Fruit fly (Drosophila melanogaster) whole organism, prepupa: ENCODE data around the gene CG7857.

Experiments used
- Blimp-1 ChIP-seq: fragments of 200-800 bp; sonication (Bioruptor generic); optimal IDR thresholded peaks from 3 replicates; lab custom pipeline; 2017; ENCODE audit warnings: missing biosample characterization, missing genetic modification characterization, mild to moderate bottlenecking, moderate library complexity, missing genetic modification reagents
- CG15336 ChIP-seq: fragments of 200-800 bp; sonication (Bioruptor generic); IDR thresholded peaks from 2 replicates; pipeline ENCODE4 v1.3.6; 2022; ENCODE audit warnings: missing biosample characterization, missing genetic modification characterization
- CG1621 ChIP-seq: fragments of 200-800 bp; sonication (Bioruptor generic); optimal IDR thresholded peaks from 3 replicates; lab custom pipeline; 2018; ENCODE audit warnings: missing biosample characterization, mild to moderate bottlenecking, missing genetic modification characterization
- CG16779 ChIP-seq: fragments of 200-800 bp; sonication (Bioruptor generic); optimal IDR thresholded peaks from 3 replicates; lab custom pipeline; 2017; ENCODE audit warnings: missing biosample characterization, mild to moderate bottlenecking, missing genetic modification characterization
- CG31627 ChIP-seq: fragments of 200-800 bp; sonication (Bioruptor generic); optimal IDR thresholded peaks from 3 replicates; lab custom pipeline; 2016; ENCODE audit warnings: missing biosample characterization, missing genetic modification characterization
- CG32006 ChIP-seq: fragments of 200-800 bp; sonication (Bioruptor generic); optimal IDR thresholded peaks from 3 replicates; lab custom pipeline; 2017; ENCODE audit warnings: missing biosample characterization, mild to moderate bottlenecking, missing genetic modification characterization
- CG34406 ChIP-seq: fragments of 200-800 bp; sonication (Bioruptor generic); optimal IDR thresholded peaks from 3 replicates; lab custom pipeline; 2016; ENCODE audit warnings: missing biosample characterization, missing genetic modification characterization
- CG3919 ChIP-seq: fragments of 200-800 bp; sonication (Bioruptor generic); optimal IDR thresholded peaks from 3 replicates; lab custom pipeline; 2016; ENCODE audit warnings: missing biosample characterization, missing genetic modification characterization
- CG6276 ChIP-seq: fragments of 200-800 bp; sonication (Bioruptor generic); optimal IDR thresholded peaks from 2 replicates; lab custom pipeline; 2017; ENCODE audit warnings: missing biosample characterization, mild to moderate bottlenecking, missing genetic modification characterization
- CG6792 ChIP-seq: fragments of 200-800 bp; sonication (Bioruptor generic); optimal IDR thresholded peaks from 3 replicates; lab custom pipeline; 2016; ENCODE audit warnings: missing biosample characterization, missing genetic modification characterization
- CG6808 ChIP-seq: fragments of 200-800 bp; sonication (Bioruptor generic); optimal IDR thresholded peaks from 3 replicates; lab custom pipeline; 2017; ENCODE audit warnings: missing biosample characterization, missing genetic modification characterization, mild to moderate bottlenecking, moderate library complexity, missing genetic modification reagents
- CG6854 ChIP-seq: fragments of 200-800 bp; sonication (Bioruptor generic); optimal IDR thresholded peaks from 2 replicates; lab custom pipeline; 2017; ENCODE audit warnings: missing biosample characterization, mild to moderate bottlenecking, missing genetic modification characterization
- CG8119 ChIP-seq: fragments of 200-800 bp; sonication (Bioruptor generic); IDR thresholded peaks from 3 replicates; pipeline ENCODE4 v1.3.6; 2022; ENCODE audit warnings: missing biosample characterization, missing genetic modification characterization
- CG9139 ChIP-seq: fragments of 200-800 bp; sonication (Bioruptor generic); optimal IDR thresholded peaks from 3 replicates; lab custom pipeline; 2017; ENCODE audit warnings: missing biosample characterization, mild to moderate bottlenecking, missing genetic modification characterization
- Eip78C ChIP-seq: fragments of 200-800 bp; sonication (Bioruptor generic); peaks from one replicate; lab custom pipeline; 2016; ENCODE audit warnings: missing biosample characterization, missing genetic modification characterization
- Hr38 ChIP-seq: sonication (Bioruptor generic); optimal IDR thresholded peaks from 2 replicates; lab custom pipeline; 2016; ENCODE audit warnings: missing biosample characterization, missing genetic modification characterization
- Lpt ChIP-seq: fragments of 200-800 bp; sonication (Bioruptor generic); optimal IDR thresholded peaks from 3 replicates; lab custom pipeline; 2016; ENCODE audit warnings: missing biosample characterization, missing genetic modification characterization
- Smox ChIP-seq: fragments of 200-800 bp; sonication (Bioruptor generic); optimal IDR thresholded peaks from 3 replicates; lab custom pipeline; 2016; ENCODE audit warnings: missing biosample characterization, missing genetic modification characterization
- Sox102F ChIP-seq: fragments of 200-800 bp; sonication (Bioruptor generic); optimal IDR thresholded peaks from 2 replicates; lab custom pipeline; 2016; ENCODE audit warnings: missing biosample characterization, mild to moderate bottlenecking, missing genetic modification characterization
- achi ChIP-seq: fragments of 200-800 bp; sonication (Bioruptor generic); optimal IDR thresholded peaks from 3 replicates; lab custom pipeline; 2016; ENCODE audit warnings: missing biosample characterization, missing genetic modification characterization
- dac ChIP-seq: fragments of 200-800 bp; sonication (Bioruptor generic); optimal IDR thresholded peaks from 2 replicates; lab custom pipeline; 2017; ENCODE audit warnings: missing biosample characterization, mild to moderate bottlenecking, missing genetic modification characterization
- eg ChIP-seq: fragments of 200-800 bp; sonication (Bioruptor generic); IDR thresholded peaks from 3 replicates; pipeline ENCODE4 v1.3.6; 2022; ENCODE audit warnings: missing biosample characterization, missing genetic modification characterization
- esn ChIP-seq: fragments of 200-800 bp; sonication (Bioruptor generic); optimal IDR thresholded peaks from 2 replicates; lab custom pipeline; 2016; ENCODE audit warnings: missing biosample characterization, mild to moderate bottlenecking, missing genetic modification characterization, moderate library complexity
- lz ChIP-seq: fragments of 200-800 bp; sonication (Bioruptor generic); optimal IDR thresholded peaks from 3 replicates; lab custom pipeline; 2016; ENCODE audit warnings: missing biosample characterization, missing genetic modification characterization
- net ChIP-seq: fragments of 200-800 bp; sonication (Bioruptor generic); optimal IDR thresholded peaks from 3 replicates; lab custom pipeline; 2016; ENCODE audit warnings: missing biosample characterization, missing genetic modification characterization
- salr ChIP-seq, 2 experiments: fragments of 200-800 bp; sonication (Bioruptor generic); optimal IDR thresholded peaks; 3 replicates each; lab custom pipeline; 2016 to 2018; ENCODE audit warnings: missing biosample characterization in 2 of 2, missing genetic modification characterization in 2 of 2, mild to moderate bottlenecking in 1 of 2
- spab ChIP-seq: fragments of 200-800 bp; sonication (Bioruptor generic); optimal IDR thresholded peaks from 2 replicates; lab custom pipeline; 2017; ENCODE audit warnings: missing biosample characterization, mild to moderate bottlenecking, missing genetic modification characterization, missing genetic modification reagents
- topi ChIP-seq: fragments of 200-800 bp; sonication (Bioruptor generic); optimal IDR thresholded peaks from 3 replicates; lab custom pipeline; 2016; ENCODE audit warnings: missing biosample characterization, missing genetic modification characterization
- vri ChIP-seq: fragments of 200-800 bp; sonication (Bioruptor generic); optimal IDR thresholded peaks from 3 replicates; lab custom pipeline; 2016; ENCODE audit warnings: missing biosample characterization, mild to moderate bottlenecking, missing genetic modification characterization

CG7857 gene

DNA sequence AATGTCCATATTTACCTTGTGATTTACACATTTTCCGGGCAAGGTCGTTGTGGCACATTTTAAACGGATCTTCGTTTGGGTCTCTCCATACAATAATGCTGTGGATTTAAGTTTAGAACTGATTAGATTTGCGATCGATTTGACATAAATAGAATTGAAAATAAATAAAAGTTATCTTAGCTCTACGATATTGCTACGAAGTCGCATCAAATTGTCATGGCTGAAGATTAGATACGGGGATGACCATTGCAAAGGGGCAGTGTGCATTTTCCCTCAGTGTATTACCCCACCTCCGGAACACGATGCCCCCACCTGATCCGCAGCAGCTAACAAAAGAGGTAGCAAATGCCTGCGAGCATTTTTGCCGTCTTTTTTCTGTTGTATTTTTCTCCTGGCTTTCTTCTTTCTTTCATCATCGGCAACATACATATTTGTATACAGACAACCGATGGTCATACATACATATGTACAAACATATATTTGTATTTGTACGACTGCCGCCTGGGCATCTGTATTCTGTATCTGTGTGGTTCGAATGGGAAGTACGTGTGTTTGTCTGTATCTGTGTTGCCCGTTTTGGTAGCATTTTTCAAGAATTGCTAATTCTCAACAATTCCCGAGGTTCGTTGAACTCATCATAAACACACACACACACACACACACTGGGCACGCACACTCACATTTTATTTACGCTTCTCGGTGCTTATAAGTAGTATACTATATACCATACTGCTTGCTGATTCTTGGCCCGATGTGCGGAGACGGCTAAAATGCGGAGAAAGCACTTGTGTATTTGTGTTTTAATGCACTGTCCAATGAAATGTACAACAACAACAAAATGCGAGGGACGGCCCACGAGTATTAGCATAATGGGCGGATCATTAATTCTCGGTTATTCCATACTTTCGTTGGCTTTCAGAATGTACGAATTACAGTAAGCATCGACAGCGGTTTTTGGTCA is 40.0 kb upstream of the CG7857 start (continued):
- TF ChIP-seq CG3919 = peak; percentile 6
- peak; percentile 74 for TF ChIP-seq CG32006
- peak; percentile 36 for TF ChIP-seq Blimp-1 (GFP tag; lab: Kevin White, UChicago)
- peak; percentile 57 for TF ChIP-seq topi (GFP tag; lab: Kevin White, UChicago)
- TF ChIP-seq CG8119 (GFP tag; lab: Robert Waterston, UW) = no peak
- TF ChIP-seq CG9139 (GFP tag; lab: Kevin White, UChicago) = no peak
- no peak for TF ChIP-seq CG1621
- peak; percentile 47 for TF ChIP-seq CG31627 (GFP tag; lab: Kevin White, UChicago)
- TF ChIP-seq CG16779 (tag; lab: Kevin White, UChicago) = no peak
- TF ChIP-seq Smox (GFP tag; lab: Kevin White, UChicago) = peak; percentile 46
- no peak for TF ChIP-seq CG6276
- TF ChIP-seq salr (GFP tag; optimal IDR thresholded peaks at IDR 0.05; lab: Kevin White, UChicago) = peak in 1 of 2 experiments; percentile 43
- peak; percentile 19 for TF ChIP-seq CG34406
- TF ChIP-seq Lpt (GFP tag; lab: Kevin White, UChicago) = no peak
- TF ChIP-seq esn (GFP tag; lab: Kevin White, UChicago) = peak; percentile 59
- no peak for TF ChIP-seq dac
- TF ChIP-seq net (GFP tag; lab: Kevin White, UChicago) = no peak
- TF ChIP-seq CG6792 (GFP tag; lab: Kevin White, UChicago) = peak; percentile 22

DNA sequence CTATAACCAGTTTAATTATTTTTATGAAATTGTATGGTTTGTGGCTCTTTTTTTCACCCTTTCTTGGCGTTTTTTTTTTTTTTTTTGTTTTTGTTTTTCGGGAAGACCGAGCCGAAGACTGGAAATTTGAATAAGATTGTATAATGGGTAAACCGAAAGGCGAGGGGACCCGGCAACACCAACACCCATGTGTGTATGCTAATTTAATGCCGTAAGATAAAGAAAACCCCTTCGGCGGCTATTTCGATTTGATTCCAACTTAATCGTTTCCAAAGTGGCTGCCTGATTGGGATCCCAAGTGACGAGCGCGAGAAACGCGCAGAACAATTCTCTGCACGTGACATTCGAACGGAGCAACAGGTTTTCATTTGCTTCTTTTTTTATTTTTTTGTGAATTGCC is 38.8 kb upstream of the CG7857 start:
- TF ChIP-seq vri (peak; percentile 24), lz (GFP tag; lab: Kevin White, UChicago) (no peak), CG15336 (GFP tag; lab: Robert Waterston, UW) (peak; percentile 27; the same call in 1 of the 2 replicates), CG8119 (GFP tag; lab: Robert Waterston, UW) (0 out of 3 replicates have a peak, but pooled peaks have one; percentile 40), Eip78C (GFP tag; lab: Kevin White, UChicago) (peak; percentile 53)

DNA sequence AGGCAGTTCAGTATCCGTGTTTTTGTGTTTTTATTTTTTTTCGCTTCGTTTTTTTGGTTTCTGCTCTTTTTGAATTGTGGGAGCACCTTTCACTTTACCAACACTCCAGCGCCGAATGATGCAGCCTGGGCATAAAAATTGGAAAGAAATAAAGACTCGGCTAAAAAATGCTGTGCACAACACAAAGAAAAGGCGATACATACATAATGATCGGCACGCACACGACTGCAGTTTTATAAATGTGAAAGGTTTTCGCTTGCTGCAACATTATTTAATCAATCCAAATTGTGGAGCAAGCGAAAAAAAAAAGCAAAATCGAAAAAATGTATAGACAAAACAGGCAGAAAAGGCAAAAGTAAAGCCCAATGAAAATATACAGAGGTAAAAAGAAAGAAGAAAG is 38.4 kb upstream of the CG7857 start:
- TF ChIP-seq Blimp-1 (GFP tag; lab: Kevin White, UChicago) (peak; percentile 55), net (GFP tag; lab: Kevin White, UChicago) (no peak)

DNA sequence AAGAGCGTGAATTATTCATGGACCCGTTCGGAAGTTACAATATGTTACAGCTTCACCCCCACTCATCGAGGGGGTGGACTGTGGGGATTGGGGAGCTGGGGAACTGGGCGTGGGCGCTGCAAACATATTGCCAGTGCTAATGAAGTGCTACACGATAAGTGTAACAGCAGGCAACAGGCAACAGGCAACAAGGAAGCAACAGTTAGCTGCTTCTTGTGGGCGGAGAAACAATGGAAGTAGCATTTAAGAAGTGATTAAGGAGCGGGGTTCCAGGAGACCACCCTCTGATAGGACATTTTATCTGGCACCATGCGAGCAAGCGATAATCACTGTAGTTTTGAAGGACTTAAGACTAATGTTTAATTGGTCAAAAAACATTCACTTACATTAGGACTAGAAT is 36.6 kb upstream of the CG7857 start:
- TF ChIP-seq Sox102F (GFP tag; lab: Kevin White, UChicago) (no peak), spab (GFP tag; lab: Kevin White, UChicago) (no peak), esn (GFP tag; lab: Kevin White, UChicago) (no peak)

DNA sequence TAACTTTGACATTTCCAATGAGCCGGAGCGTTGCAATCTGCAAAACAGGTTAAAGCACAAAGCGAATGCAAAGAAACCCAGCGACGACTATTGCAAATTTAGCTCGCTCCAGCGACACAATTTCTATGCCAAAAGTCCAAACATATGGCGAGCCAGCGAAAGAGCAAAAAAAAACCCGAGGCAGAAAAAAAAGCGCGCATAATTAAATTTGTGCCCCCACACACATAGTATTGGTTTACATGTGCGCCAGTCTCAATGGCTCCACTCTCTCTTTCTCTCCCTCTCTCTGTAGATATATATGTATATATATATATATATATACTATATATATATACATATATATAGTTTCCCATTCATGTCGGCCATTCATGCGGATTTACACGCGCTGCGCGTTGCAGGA is 36.0 kb upstream of the CG7857 start:
- TF ChIP-seq CG8119 (GFP tag; lab: Robert Waterston, UW) = peak; percentile 64; the same call in 2 of the 3 replicates
- TF ChIP-seq Eip78C (GFP tag; lab: Kevin White, UChicago) = peak; percentile 63
- TF ChIP-seq achi (GFP tag; lab: Kevin White, UChicago) = no peak
- no peak for TF ChIP-seq CG6808 (GFP tag; lab: Kevin White, UChicago)
- peak; percentile 42 for TF ChIP-seq CG6276
- peak; percentile 41; the same call in 1 of the 3 replicates for TF ChIP-seq eg (GFP tag; lab: Robert Waterston, UW)

DNA sequence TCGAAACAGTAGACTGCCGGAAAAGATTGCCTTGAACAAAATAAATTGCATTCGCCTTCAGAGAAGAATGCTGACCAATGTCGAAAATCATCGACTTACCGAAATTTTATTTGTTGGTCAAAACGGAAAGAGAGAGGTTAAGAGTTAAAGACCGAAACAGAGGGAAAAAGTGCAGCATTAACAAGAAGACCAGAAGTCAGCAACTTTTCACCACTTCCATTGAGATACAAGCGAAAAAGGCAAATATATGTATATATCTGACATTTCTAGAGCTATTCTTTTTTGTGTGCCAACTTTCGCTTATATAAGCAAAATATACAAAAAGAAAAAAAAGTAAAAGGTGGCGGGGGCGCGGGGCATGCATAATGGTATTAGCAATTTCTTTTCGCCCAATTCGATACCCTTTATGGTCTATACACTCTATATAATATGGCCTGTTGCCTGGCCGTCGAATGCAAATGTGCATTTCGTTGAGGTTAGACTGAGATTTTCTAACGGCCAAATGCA is 35.3 kb upstream of the CG7857 start:
- no peak for TF ChIP-seq CG32006
- no peak for TF ChIP-seq topi (GFP tag; lab: Kevin White, UChicago)
- TF ChIP-seq Hr38 (GFP tag; lab: Kevin White, UChicago) = no peak
- TF ChIP-seq CG6854 (GFP tag; lab: Kevin White, UChicago) = no peak
- no peak for TF ChIP-seq Lpt (GFP tag; lab: Kevin White, UChicago)
